Worm (Caenorhabditis elegans): ENCODE measurements around the gene Y38H6C.20.

- TF ChIP-seq ceh-45 (GFP tag; IDR thresholded peaks at IDR 0.05) (no peak), pqm-1 (tag; optimal IDR thresholded peaks at IDR 0.05) (no peak), ahr-1 (tag; optimal IDR thresholded peaks at IDR 0.05) (no peak), tbx-2 (tag; optimal IDR thresholded peaks at IDR 0.05) (no peak), ceh-9 (tag; optimal IDR thresholded peaks at IDR 0.05) (no peak), Y22D7AL.16 (tag; optimal IDR thresholded peaks at IDR 0.05) (no peak), ama-1 (optimal IDR thresholded peaks at IDR 0.05) (no peak), nhr-232 (tag; optimal IDR thresholded peaks at IDR 0.05) (no peak), elt-2 (tag; optimal IDR thresholded peaks at IDR 0.05) (no peak), hlh-8 (tag; optimal IDR thresholded peaks at IDR 0.05) (no peak), ceh-19 (GFP tag; optimal IDR thresholded peaks at IDR 0.05) (no peak), ref-2 (tag; optimal IDR thresholded peaks at IDR 0.05) (no peak), hlh-6 (tag; optimal IDR thresholded peaks at IDR 0.05) (no peak)
Measured at ce11 chrV:20534072-20534471, 16.9 kb downstream of the Y38H6C.20 start, which contains the start of gene famh-161.

All from whole organism, late embryonic.